Worm (Caenorhabditis elegans) whole organism, L3 larva: ENCODE data around the gene tbb-6.

Experiments
- R02D3.7 ChIP-seq: fragments of 150-350 bp; optimal IDR thresholded peaks from 2 replicates; lab custom pipeline; 2014; ENCODE audit warnings: missing biosample characterization, missing genetic modification characterization
- ceh-28 ChIP-seq: fragments of 150-350 bp; optimal IDR thresholded peaks from 2 replicates; lab custom pipeline; 2014; ENCODE audit warnings: missing biosample characterization, missing genetic modification reagents, missing genetic modification characterization
- ceh-82 ChIP-seq: fragments of 150-350 bp; optimal IDR thresholded peaks from 2 replicates; lab custom pipeline; 2014; ENCODE audit warnings: missing biosample characterization, missing genetic modification characterization
- ceh-9 ChIP-seq: sonication (generic microtip); optimal IDR thresholded peaks from 2 replicates; lab custom pipeline; 2018; ENCODE audit warnings: missing biosample characterization, missing genetic modification characterization
- elt-1 ChIP-seq: fragments of 150-350 bp; optimal IDR thresholded peaks from 2 replicates; lab custom pipeline; 2014; ENCODE audit warnings: missing biosample characterization, missing genetic modification characterization
- nhr-11 ChIP-seq: fragments of 150-350 bp; optimal IDR thresholded peaks from 2 replicates; lab custom pipeline; 2014; ENCODE audit warnings: missing biosample characterization, missing genetic modification characterization
- nhr-23 ChIP-seq: fragments of 150-350 bp; optimal IDR thresholded peaks from 2 replicates; lab custom pipeline; 2014; ENCODE audit warnings: missing biosample characterization, missing genetic modification reagents, missing genetic modification characterization
- nhr-76 ChIP-seq: fragments of 150-350 bp; sonication (generic microtip); optimal IDR thresholded peaks from 5 replicates; lab custom pipeline; 2014; ENCODE audit warnings: missing biosample characterization, missing genetic modification characterization
- pqm-1 ChIP-seq: fragments of 150-350 bp; optimal IDR thresholded peaks from 2 replicates; lab custom pipeline; 2017; ENCODE audit warnings: missing biosample characterization, missing genetic modification characterization, inconsistent platforms
- skn-1 ChIP-seq: fragments of 150-350 bp; optimal IDR thresholded peaks from 2 replicates; lab custom pipeline; 2014; ENCODE audit warnings: missing biosample characterization, missing genetic modification characterization
- tbx-2 ChIP-seq: sonication (generic microtip); optimal IDR thresholded peaks from 2 replicates; lab custom pipeline; 2016; ENCODE audit warnings: mild to moderate bottlenecking, missing genetic modification characterization, missing compliant biosample characterization
- unc-62 ChIP-seq: fragments of 150-350 bp; sonication (generic microtip); optimal IDR thresholded peaks from 4 replicates; lab custom pipeline; 2014; ENCODE audit warnings: missing biosample characterization, missing genetic modification reagents, missing genetic modification characterization

ce11 chrV:12261377-12261776 is at the start of gene tbb-6:
- TF ChIP-seq nhr-23, result no peak
- TF ChIP-seq tbx-2, result no peak
- TF ChIP-seq elt-1 (tag; lab: Kevin White, UChicago), result no peak
- TF ChIP-seq ceh-82 (tag; lab: Kevin White, UChicago), result no peak
- TF ChIP-seq pqm-1 (tag; lab: Kevin White, UChicago), result no peak
- no peak for TF ChIP-seq ceh-28
- TF ChIP-seq unc-62 (GFP tag; lab: Kevin White, UChicago), result no peak
- no peak for TF ChIP-seq R02D3.7 (tag; lab: Kevin White, UChicago)
- no peak for TF ChIP-seq skn-1 (tag; lab: Kevin White, UChicago)
- TF ChIP-seq nhr-76 (tag; lab: Kevin White, UChicago), result no peak
- TF ChIP-seq nhr-11, result no peak
- no peak for TF ChIP-seq ceh-9 (tag; lab: Kevin White, UChicago)
